Fruit fly (Drosophila melanogaster) whole organism, embryonic: ENCODE data around the gene SecCl.

ENCODE experiments used
- CG13894 ChIP-seq: fragments of 200-800 bp; sonication (Bioruptor generic); optimal IDR thresholded peaks from 3 replicates; lab custom pipeline; 2018; ENCODE audit warnings: missing biosample characterization, mild to moderate bottlenecking, missing genetic modification characterization, moderate library complexity
- CG15073 ChIP-seq: fragments of 200-800 bp; sonication (Bioruptor generic); optimal IDR thresholded peaks from 2 replicates; lab custom pipeline; 2016; ENCODE audit warnings: missing biosample characterization, missing genetic modification characterization
- CG15479 ChIP-seq: fragments of 200-800 bp; sonication (Bioruptor generic); optimal IDR thresholded peaks from 3 replicates; lab custom pipeline; 2019; ENCODE audit warnings: missing biosample characterization, mild to moderate bottlenecking, missing genetic modification characterization, moderate library complexity
- CG16779 ChIP-seq: fragments of 200-800 bp; sonication (Bioruptor generic); IDR thresholded peaks from 2 replicates; pipeline ENCODE4 v1.3.6; 2022; ENCODE audit warnings: missing biosample characterization, missing genetic modification characterization
- CG17361 ChIP-seq: fragments of 200-800 bp; sonication (Bioruptor generic); IDR thresholded peaks from 3 replicates; pipeline ENCODE4 v1.3.6; 2022; ENCODE audit warnings: missing biosample characterization, missing genetic modification characterization
- CG2199 ChIP-seq: fragments of 200-800 bp; sonication (Bioruptor generic); IDR thresholded peaks from 3 replicates; pipeline ENCODE4 v1.3.6; 2022; ENCODE audit warnings: missing biosample characterization, missing genetic modification characterization
- CG31224 ChIP-seq: fragments of 200-800 bp; sonication (Bioruptor generic); IDR thresholded peaks from 2 replicates; pipeline ENCODE4 v1.3.6; 2022; ENCODE audit warnings: missing biosample characterization, missing genetic modification characterization
- CG3163 ChIP-seq: fragments of 200-800 bp; sonication (Bioruptor generic); optimal IDR thresholded peaks from 3 replicates; lab custom pipeline; 2016; ENCODE audit warnings: missing biosample characterization, missing genetic modification characterization
- CG6175 ChIP-seq: fragments of 200-800 bp; sonication (Bioruptor generic); IDR thresholded peaks from 3 replicates; pipeline ENCODE4 v1.3.6; 2022; ENCODE audit warnings: missing biosample characterization, missing genetic modification characterization
- CG7987 ChIP-seq: fragments of 200-800 bp; sonication (Bioruptor generic); optimal IDR thresholded peaks from 2 replicates; lab custom pipeline; 2018; ENCODE audit warnings: missing biosample characterization, mild to moderate bottlenecking, missing genetic modification characterization, moderate library complexity
- CG8290 ChIP-seq, 3 experiments: fragments of 200-800 bp; sonication (Bioruptor generic); optimal IDR thresholded peaks; 2 replicates each; lab custom pipeline; 2016 to 2019; ENCODE audit warnings: missing biosample characterization in 3 of 3, missing genetic modification characterization in 3 of 3, mild to moderate bottlenecking in 2 of 3, moderate library complexity in 1 of 3
- CG8765 ChIP-seq: fragments of 200-800 bp; sonication (Bioruptor generic); IDR thresholded peaks from 2 replicates; pipeline ENCODE4 v1.3.6; 2022; ENCODE audit warnings: missing biosample characterization, missing genetic modification characterization
- CoRest ChIP-seq: fragments of 200-800 bp; sonication (Bioruptor generic); optimal IDR thresholded peaks from 3 replicates; lab custom pipeline; 2018; ENCODE audit warnings: missing biosample characterization, mild to moderate bottlenecking, missing genetic modification characterization, moderate library complexity
- Deaf1 ChIP-seq: fragments of 200-800 bp; optimal IDR thresholded peaks from 3 replicates; lab custom pipeline; 2019; ENCODE audit warnings: missing biosample characterization, mild to moderate bottlenecking, missing genetic modification characterization, moderate library complexity
- HLH3B ChIP-seq: fragments of 200-800 bp; sonication (Bioruptor generic); IDR thresholded peaks from 2 replicates; pipeline ENCODE4 v1.3.6; 2022; ENCODE audit warnings: missing biosample characterization, missing genetic modification characterization
- Hr39 ChIP-seq: fragments of >200 bp; optimal IDR thresholded peaks from 2 replicates; lab custom pipeline; 2017
- Jarid2 ChIP-seq: fragments of 200-800 bp; sonication (Bioruptor generic); optimal IDR thresholded peaks from 3 replicates; lab custom pipeline; 2017; ENCODE audit warnings: mild to moderate bottlenecking, missing biosample characterization, missing genetic modification reagents, missing genetic modification characterization
- Nf-YB ChIP-seq: fragments of 200-800 bp; sonication (Bioruptor generic); optimal IDR thresholded peaks from 3 replicates; lab custom pipeline; 2019; ENCODE audit warnings: missing biosample characterization, mild to moderate bottlenecking, missing genetic modification characterization, moderate library complexity
- Sox102F ChIP-seq: fragments of 200-800 bp; sonication (Bioruptor generic); optimal IDR thresholded peaks from 2 replicates; lab custom pipeline; 2018; ENCODE audit warnings: missing biosample characterization, mild to moderate bottlenecking, missing genetic modification characterization, moderate library complexity
- Taf1 ChIP-seq: fragments of 200-800 bp; sonication (Bioruptor generic); IDR thresholded peaks from 2 replicates; pipeline ENCODE4 v1.3.6; 2022; ENCODE audit warnings: missing biosample characterization, missing genetic modification characterization
- abd-A ChIP-seq: fragments of 200-800 bp; sonication (Bioruptor generic); optimal IDR thresholded peaks from 3 replicates; lab custom pipeline; 2019; ENCODE audit warnings: missing biosample characterization, mild to moderate bottlenecking, missing genetic modification characterization, moderate library complexity
- ap ChIP-seq: fragments of 200-800 bp; sonication (Bioruptor generic); IDR thresholded peaks from 2 replicates; pipeline ENCODE4 v1.3.6; 2022; ENCODE audit warnings: missing biosample characterization, missing genetic modification characterization
- cg ChIP-seq: fragments of 200-800 bp; sonication (Bioruptor generic); optimal IDR thresholded peaks from 3 replicates; lab custom pipeline; 2019; ENCODE audit warnings: missing biosample characterization, mild to moderate bottlenecking, missing genetic modification characterization, moderate library complexity
- crp ChIP-seq, 2 experiments: fragments of 200-800 bp; sonication (Bioruptor generic); optimal IDR thresholded peaks; 2 replicates in 1 of 2; 3 replicates in 1 of 2; lab custom pipeline; 2017; ENCODE audit warnings: missing biosample characterization in 2 of 2, missing genetic modification characterization in 2 of 2, mild to moderate bottlenecking in 1 of 2, moderate library complexity in 1 of 2
- emc ChIP-seq: fragments of 200-800 bp; sonication (Bioruptor generic); optimal IDR thresholded peaks from 2 replicates; lab custom pipeline; 2016; ENCODE audit warnings: missing biosample characterization, missing genetic modification characterization
- ewg ChIP-seq: fragments of 200-800 bp; sonication (Bioruptor generic); optimal IDR thresholded peaks from 3 replicates; lab custom pipeline; 2017; ENCODE audit warnings: mild to moderate bottlenecking, missing biosample characterization, missing genetic modification reagents, missing genetic modification characterization
- gsb-n ChIP-seq: fragments of 200-800 bp; sonication (Bioruptor generic); optimal IDR thresholded peaks from 3 replicates; lab custom pipeline; 2018; ENCODE audit warnings: missing biosample characterization, mild to moderate bottlenecking, missing genetic modification characterization
- ken ChIP-seq: fragments of 200-800 bp; sonication (Bioruptor generic); IDR thresholded peaks from 3 replicates; pipeline ENCODE4 v1.3.6; 2022; ENCODE audit warnings: missing biosample characterization, missing genetic modification characterization
- mam ChIP-seq: fragments of 200-800 bp; sonication (Bioruptor generic); optimal IDR thresholded peaks from 3 replicates; lab custom pipeline; 2016; ENCODE audit warnings: missing biosample characterization, missing genetic modification characterization
- mirr ChIP-seq: fragments of 200-800 bp; sonication (Bioruptor generic); optimal IDR thresholded peaks from 3 replicates; lab custom pipeline; 2018; ENCODE audit warnings: missing biosample characterization, mild to moderate bottlenecking, missing genetic modification characterization
- pros ChIP-seq: fragments of 200-800 bp; sonication (Bioruptor generic); optimal IDR thresholded peaks from 3 replicates; lab custom pipeline; 2019; ENCODE audit warnings: missing biosample characterization, mild to moderate bottlenecking, missing genetic modification characterization, moderate library complexity
- scrt ChIP-seq: fragments of 200-800 bp; sonication (Bioruptor generic); optimal IDR thresholded peaks from 2 replicates; lab custom pipeline; 2018; ENCODE audit warnings: missing biosample characterization, mild to moderate bottlenecking, missing genetic modification characterization, moderate library complexity
- sens ChIP-seq: fragments of 200-800 bp; sonication (Bioruptor generic); peaks from one replicate; lab custom pipeline; 2016; ENCODE audit warnings: missing biosample characterization, missing genetic modification characterization
- sqz ChIP-seq: fragments of 200-800 bp; sonication (Bioruptor generic); optimal IDR thresholded peaks from 3 replicates; lab custom pipeline; 2018; ENCODE audit warnings: missing biosample characterization, mild to moderate bottlenecking, missing genetic modification characterization
- tll ChIP-seq, 2 experiments: fragments of 200-800 bp in 1 of 2; fragments of >200 bp in 1 of 2; sonication (Bioruptor generic) in 1 of 2; optimal IDR thresholded peaks; 2 replicates each; lab custom pipeline; 2017 to 2019; ENCODE audit warnings: missing biosample characterization in 2 of 2, missing genetic modification characterization in 2 of 2, mild to moderate bottlenecking in 1 of 2, moderate library complexity in 1 of 2
- toy ChIP-seq: fragments of 200-800 bp; sonication (Bioruptor generic); IDR thresholded peaks from 2 replicates; pipeline ENCODE4 v1.3.6; 2022; ENCODE audit warnings: missing biosample characterization, missing genetic modification characterization
- z ChIP-seq: fragments of 200-800 bp; sonication (Bioruptor generic); IDR thresholded peaks from 3 replicates; pipeline ENCODE4 v1.3.6; 2022; ENCODE audit warnings: missing biosample characterization, missing genetic modification characterization
- zen ChIP-seq: fragments of 200-800 bp; sonication (Bioruptor generic); optimal IDR thresholded peaks from 3 replicates; lab custom pipeline; 2018; ENCODE audit warnings: missing biosample characterization, mild to moderate bottlenecking, missing genetic modification characterization, moderate library complexity

The SecCl gene

dm6 chr3L:17441602-17442001 lies 28.3 kb upstream of the SecCl start (continued):
- TF ChIP-seq Taf1 (GFP tag; lab: Robert Waterston, UW): no peak
- peak; percentile 52 for TF ChIP-seq pros (GFP tag; lab: Kevin White, UChicago)
- no peak for TF ChIP-seq CG6175 (GFP tag; lab: Robert Waterston, UW)
- no peak for TF ChIP-seq toy
- TF ChIP-seq abd-A (tag; lab: Kevin White, UChicago): peak; percentile 86
- TF ChIP-seq CG7987: no peak
- no peak for TF ChIP-seq z (GFP tag; lab: Robert Waterston, UW)
- no peak for TF ChIP-seq gsb-n (tag; lab: Kevin White, UChicago)
- TF ChIP-seq cg (GFP tag; lab: Kevin White, UChicago): peak; percentile 37
- TF ChIP-seq HLH3B (GFP tag; lab: Robert Waterston, UW): no peak
- no peak for TF ChIP-seq mam (GFP tag; lab: Kevin White, UChicago)
- no peak for TF ChIP-seq CG8765 (GFP tag; lab: Robert Waterston, UW)

- TF ChIP-seq CG15073 (GFP tag; lab: Kevin White, UChicago): no peak
- 0 out of 2 replicates have a peak, but pooled peaks have one; percentile 20 for TF ChIP-seq CG31224 (GFP tag; lab: Robert Waterston, UW)
- peak; percentile 63 for TF ChIP-seq scrt (GFP tag; lab: Kevin White, UChicago)
- TF ChIP-seq emc (GFP tag; lab: Kevin White, UChicago): no peak
- 0 out of 3 replicates have a peak, but pooled peaks have one; percentile 20 for TF ChIP-seq ken
- no peak for TF ChIP-seq ap (GFP tag; lab: Robert Waterston, UW)
- peak; percentile 31 for TF ChIP-seq ewg (GFP tag; lab: Kevin White, UChicago)
- TF ChIP-seq CG13894 (tag; lab: Kevin White, UChicago): peak; percentile 50
- no peak for TF ChIP-seq CG8290 (GFP tag; optimal IDR thresholded peaks at IDR 0.05; lab: Kevin White, UChicago)
- TF ChIP-seq CG8290 (tag; optimal IDR thresholded peaks at IDR 0.05; lab: Kevin White, UChicago): no peak
- TF ChIP-seq CG17361 (GFP tag; lab: Robert Waterston, UW): no peak
- peak; percentile 80 for TF ChIP-seq Deaf1 (tag; lab: Kevin White, UChicago)
Measured at dm6 chr3L:17444569-17444968, 25.4 kb upstream of the SecCl start.

- no peak for TF ChIP-seq CG3163 (GFP tag; lab: Kevin White, UChicago)
- peak; percentile 59 for TF ChIP-seq sens (GFP tag; lab: Kevin White, UChicago)
- TF ChIP-seq cg (GFP tag; lab: Kevin White, UChicago): peak; percentile 61
- no peak for TF ChIP-seq CoRest (tag; lab: Kevin White, UChicago)
- TF ChIP-seq CG15479 (GFP tag; lab: Kevin White, UChicago): peak; percentile 18
- TF ChIP-seq pros (GFP tag; lab: Kevin White, UChicago): peak; percentile 94
- TF ChIP-seq CG2199: peak; percentile 75; the same call in 2 of the 3 replicates
- TF ChIP-seq CG16779 (GFP tag; lab: Robert Waterston, UW): no peak
- TF ChIP-seq Nf-YB (GFP tag; lab: Kevin White, UChicago): peak; percentile 69
- TF ChIP-seq zen (tag; lab: Kevin White, UChicago): peak; percentile 38
- no peak for TF ChIP-seq Sox102F
- TF ChIP-seq crp (GFP tag; optimal IDR thresholded peaks at IDR 0.05; lab: Kevin White, UChicago): no peak
- TF ChIP-seq Hr39 (lab: Kevin White, UChicago): peak; percentile 6
- TF ChIP-seq abd-A (tag; lab: Kevin White, UChicago): peak; percentile 19
- TF ChIP-seq sqz (GFP tag; lab: Kevin White, UChicago): peak; percentile 59
- peak in 1 of 2 experiments; percentile 75 for TF ChIP-seq tll (GFP tag; optimal IDR thresholded peaks at IDR 0.05; lab: Kevin White, UChicago)
- no peak for TF ChIP-seq Jarid2 (GFP tag; lab: Kevin White, UChicago)
- no peak for TF ChIP-seq mirr (GFP tag; lab: Kevin White, UChicago)
Measured at dm6 chr3L:17445629-17446431, 24.1 kb upstream of the SecCl start.
